Worm (Caenorhabditis elegans) whole organism, L3 larva: Measurements from ENCODE around the gene C25E10.16.
A peak's percentile ranks its signal among the peaks of the same experiment; 100 is the strongest.

Source experiments
- R02D3.7 ChIP-seq: fragments of 150-350 bp; optimal IDR thresholded peaks from 2 replicates; lab custom pipeline; 2014; ENCODE audit warnings: missing biosample characterization, missing genetic modification characterization
- ZK546.5 ChIP-seq: sonication (generic microtip); optimal IDR thresholded peaks from 2 replicates; lab custom pipeline; 2017; ENCODE audit warnings: missing biosample characterization, missing genetic modification characterization
- ceh-16 ChIP-seq: sonication (generic microtip); optimal IDR thresholded peaks from 2 replicates; lab custom pipeline; 2017; ENCODE audit warnings: missing biosample characterization, missing genetic modification characterization
- ceh-28 ChIP-seq: fragments of 150-350 bp; optimal IDR thresholded peaks from 2 replicates; lab custom pipeline; 2014; ENCODE audit warnings: missing biosample characterization, missing genetic modification reagents, missing genetic modification characterization
- ceh-9 ChIP-seq: sonication (generic microtip); optimal IDR thresholded peaks from 2 replicates; lab custom pipeline; 2018; ENCODE audit warnings: missing biosample characterization, missing genetic modification characterization
- daf-12 ChIP-seq: fragments of 150-350 bp; optimal IDR thresholded peaks from 2 replicates; lab custom pipeline; 2014; ENCODE audit warnings: missing biosample characterization, missing genetic modification reagents, missing genetic modification characterization
- elt-1 ChIP-seq: fragments of 150-350 bp; optimal IDR thresholded peaks from 2 replicates; lab custom pipeline; 2014; ENCODE audit warnings: missing biosample characterization, missing genetic modification characterization
- elt-2 ChIP-seq: sonication (generic microtip); optimal IDR thresholded peaks from 2 replicates; lab custom pipeline; 2016; ENCODE audit warnings: missing genetic modification reagents, mild to moderate bottlenecking, missing genetic modification characterization, missing compliant biosample characterization
- elt-3 ChIP-seq, 3 experiments: fragments of 150-350 bp in 1 of 3; sonication (generic microtip) in 2 of 3; optimal IDR thresholded peaks; 2 replicates in 2 of 3; 4 replicates in 1 of 3; lab custom pipeline; 2014 to 2017; ENCODE audit warnings: missing biosample characterization in 3 of 3, missing genetic modification characterization in 3 of 3
- eor-1 ChIP-seq, 2 experiments: fragments of 150-350 bp; optimal IDR thresholded peaks; 2 replicates each; lab custom pipeline; 2014 to 2018; ENCODE audit warnings: missing biosample characterization in 2 of 2, missing genetic modification characterization in 2 of 2
- fkh-10 ChIP-seq: sonication (generic microtip); optimal IDR thresholded peaks from 2 replicates; lab custom pipeline; 2017; ENCODE audit warnings: missing biosample characterization, missing genetic modification reagents, missing genetic modification characterization
- fkh-2 ChIP-seq: fragments of 150-350 bp; optimal IDR thresholded peaks from 2 replicates; lab custom pipeline; 2014; ENCODE audit warnings: missing biosample characterization, missing genetic modification reagents, missing genetic modification characterization
- fos-1 ChIP-seq: fragments of 150-350 bp; optimal IDR thresholded peaks from 2 replicates; lab custom pipeline; 2014; ENCODE audit warnings: missing biosample characterization, missing genetic modification characterization
- hmg-11 ChIP-seq: sonication (generic microtip); optimal IDR thresholded peaks from 2 replicates; lab custom pipeline; 2016; ENCODE audit warnings: missing genetic modification characterization, missing compliant biosample characterization
- jun-1 ChIP-seq: fragments of 150-350 bp; optimal IDR thresholded peaks from 2 replicates; lab custom pipeline; 2014; ENCODE audit warnings: missing biosample characterization, missing genetic modification reagents, missing genetic modification characterization
- lin-15B ChIP-seq: fragments of 150-350 bp; optimal IDR thresholded peaks from 2 replicates; lab custom pipeline; 2014; ENCODE audit warnings: missing biosample characterization, missing genetic modification characterization
- mml-1 ChIP-seq: fragments of 150-350 bp; sonication (generic microtip); optimal IDR thresholded peaks from 3 replicates; lab custom pipeline; 2014; ENCODE audit warnings: missing biosample characterization, missing genetic modification characterization
- nhr-11 ChIP-seq: fragments of 150-350 bp; optimal IDR thresholded peaks from 2 replicates; lab custom pipeline; 2014; ENCODE audit warnings: missing biosample characterization, missing genetic modification characterization
- nhr-12 ChIP-seq: fragments of 150-350 bp; optimal IDR thresholded peaks from 2 replicates; lab custom pipeline; 2014; ENCODE audit warnings: missing biosample characterization, missing genetic modification characterization
- nhr-23 ChIP-seq: fragments of 150-350 bp; optimal IDR thresholded peaks from 2 replicates; lab custom pipeline; 2014; ENCODE audit warnings: missing biosample characterization, missing genetic modification reagents, missing genetic modification characterization
- nhr-237 ChIP-seq: fragments of 150-350 bp; optimal IDR thresholded peaks from 2 replicates; lab custom pipeline; 2014; ENCODE audit warnings: missing biosample characterization, missing genetic modification characterization
- nhr-25 ChIP-seq: sonication (generic microtip); optimal IDR thresholded peaks from 2 replicates; lab custom pipeline; 2017; ENCODE audit warnings: missing biosample characterization, missing genetic modification characterization
- nhr-28 ChIP-seq: fragments of 150-350 bp; optimal IDR thresholded peaks from 2 replicates; lab custom pipeline; 2014; ENCODE audit warnings: missing biosample characterization, missing genetic modification characterization
- nhr-43 ChIP-seq: sonication (generic microtip); optimal IDR thresholded peaks from 2 replicates; lab custom pipeline; 2016; ENCODE audit warnings: mild to moderate bottlenecking, missing genetic modification characterization, missing compliant biosample characterization; ENCODE audit not compliant: poor library complexity, severe bottlenecking
- nhr-67 ChIP-seq: fragments of 150-350 bp; optimal IDR thresholded peaks from 2 replicates; lab custom pipeline; 2014; ENCODE audit warnings: missing biosample characterization, missing genetic modification characterization
- nhr-76 ChIP-seq: fragments of 150-350 bp; sonication (generic microtip); optimal IDR thresholded peaks from 5 replicates; lab custom pipeline; 2014; ENCODE audit warnings: missing biosample characterization, missing genetic modification characterization
- nhr-77 ChIP-seq: fragments of 150-350 bp; optimal IDR thresholded peaks from 2 replicates; lab custom pipeline; 2014; ENCODE audit warnings: missing biosample characterization, missing genetic modification characterization
- pha-4 ChIP-seq: fragments of 150-350 bp; optimal IDR thresholded peaks from 2 replicates; lab custom pipeline; 2014; ENCODE audit warnings: missing biosample characterization, missing genetic modification reagents, missing genetic modification characterization
- sea-2 ChIP-seq: fragments of 150-350 bp; sonication (generic microtip); optimal IDR thresholded peaks from 4 replicates; lab custom pipeline; 2014; ENCODE audit warnings: missing biosample characterization, missing genetic modification reagents, missing genetic modification characterization
- tbx-2 ChIP-seq: sonication (generic microtip); optimal IDR thresholded peaks from 2 replicates; lab custom pipeline; 2016; ENCODE audit warnings: mild to moderate bottlenecking, missing genetic modification characterization, missing compliant biosample characterization
- unc-39 ChIP-seq: sonication (generic microtip); optimal IDR thresholded peaks from 4 replicates; lab custom pipeline; 2017; ENCODE audit warnings: missing biosample characterization, missing genetic modification characterization
- zag-1 ChIP-seq: fragments of 150-350 bp; optimal IDR thresholded peaks from 2 replicates; lab custom pipeline; 2014; ENCODE audit warnings: missing biosample characterization, missing genetic modification characterization
- ztf-11 ChIP-seq: fragments of 150-350 bp; optimal IDR thresholded peaks from 2 replicates; lab custom pipeline; 2014; ENCODE audit warnings: missing biosample characterization, missing genetic modification characterization

The C25E10.16 gene

ce11 chrV:9058627-9059026, 741 bp downstream of the C25E10.16 start, which contains the start of gene C25E10.11:
TSS of gene C25E10.11 (minus strand) at chrV:9058727.
- TF ChIP-seq nhr-11 (no peak), tbx-2 (tag; lab: Kevin White, UChicago) (no peak), zag-1 (tag; lab: Kevin White, UChicago) (no peak), nhr-28 (tag; lab: Kevin White, UChicago) (no peak), elt-1 (tag; lab: Kevin White, UChicago) (no peak), nhr-76 (tag; lab: Kevin White, UChicago) (no peak)

- TF ChIP-seq zag-1 (tag; lab: Kevin White, UChicago) = no peak
- TF ChIP-seq eor-1 (tag; optimal IDR thresholded peaks at IDR 0.05; lab: Kevin White, UChicago) = no peak
Measured at ce11 chrV:9056253-9056652, 3.1 kb downstream of the C25E10.16 start, which contains the start of gene C25E10.10. TSS of gene C25E10.10 (minus strand) at chrV:9056353.

- no peak for TF ChIP-seq nhr-12 (tag; lab: Kevin White, UChicago)
- no peak for TF ChIP-seq jun-1
- peak; percentile 47 for TF ChIP-seq nhr-11
- TF ChIP-seq R02D3.7 (tag; lab: Kevin White, UChicago) = no peak
Measured at ce11 chrV:9055644-9056043, 3.7 kb downstream of the C25E10.16 start.

- TF ChIP-seq elt-1 (tag; lab: Kevin White, UChicago) (no peak), jun-1 (no peak), nhr-77 (tag; lab: Kevin White, UChicago) (no peak), unc-39 (no peak), mml-1 (tag; lab: Kevin White, UChicago) (no peak), ZK546.5 (tag; lab: Kevin White, UChicago) (no peak), ztf-11 (tag; lab: Kevin White, UChicago) (no peak)
Measured at ce11 chrV:9054771-9055170, 4.6 kb downstream of the C25E10.16 start, which contains the start of gene swm-1. TSS of gene swm-1 (minus strand) at chrV:9054871.

- TF ChIP-seq nhr-23 (tag; lab: Kevin White, UChicago) = no peak
- no peak for TF ChIP-seq nhr-237
- TF ChIP-seq nhr-28 (tag; lab: Kevin White, UChicago) = no peak
- TF ChIP-seq nhr-12 (tag; lab: Kevin White, UChicago) = no peak
- TF ChIP-seq elt-2 = no peak
- TF ChIP-seq hmg-11 (tag; lab: Kevin White, UChicago) = no peak
- TF ChIP-seq ztf-11 (tag; lab: Kevin White, UChicago) = no peak
- no peak for TF ChIP-seq fkh-10
- no peak for TF ChIP-seq nhr-67 (tag; lab: Kevin White, UChicago)
- no peak for TF ChIP-seq nhr-76 (tag; lab: Kevin White, UChicago)
- TF ChIP-seq ceh-16 (tag; lab: Kevin White, UChicago) = no peak
Measured at ce11 chrV:9053969-9054368, 5.4 kb downstream of the C25E10.16 start, which contains the start of gene C25E10.8. TSS of gene C25E10.8 (minus strand) at chrV:9054069.

- TF ChIP-seq R02D3.7 (tag; lab: Kevin White, UChicago) (no peak), ceh-28 (no peak), nhr-43 (tag; lab: Kevin White, UChicago) (no peak), pha-4 (no peak), nhr-25 (tag; lab: Kevin White, UChicago) (no peak), fos-1 (no peak), lin-15B (tag; lab: Kevin White, UChicago) (no peak), elt-1 (tag; lab: Kevin White, UChicago) (no peak), fkh-2 (tag; lab: Kevin White, UChicago) (no peak), sea-2 (GFP tag; lab: Kevin White, UChicago) (no peak), nhr-237 (no peak), hmg-11 (tag; lab: Kevin White, UChicago) (no peak), daf-12 (no peak), nhr-67 (tag; lab: Kevin White, UChicago) (no peak), ceh-9 (tag; lab: Kevin White, UChicago) (no peak), elt-3 (tag; optimal IDR thresholded peaks at IDR 0.05; lab: Kevin White, UChicago) (no peak)
Measured at ce11 chrV:9053235-9053634, 6.1 kb downstream of the C25E10.16 start.
